Fruit fly (Drosophila melanogaster): ENCODE results near the gene a10.

Gene a10

DNA sequence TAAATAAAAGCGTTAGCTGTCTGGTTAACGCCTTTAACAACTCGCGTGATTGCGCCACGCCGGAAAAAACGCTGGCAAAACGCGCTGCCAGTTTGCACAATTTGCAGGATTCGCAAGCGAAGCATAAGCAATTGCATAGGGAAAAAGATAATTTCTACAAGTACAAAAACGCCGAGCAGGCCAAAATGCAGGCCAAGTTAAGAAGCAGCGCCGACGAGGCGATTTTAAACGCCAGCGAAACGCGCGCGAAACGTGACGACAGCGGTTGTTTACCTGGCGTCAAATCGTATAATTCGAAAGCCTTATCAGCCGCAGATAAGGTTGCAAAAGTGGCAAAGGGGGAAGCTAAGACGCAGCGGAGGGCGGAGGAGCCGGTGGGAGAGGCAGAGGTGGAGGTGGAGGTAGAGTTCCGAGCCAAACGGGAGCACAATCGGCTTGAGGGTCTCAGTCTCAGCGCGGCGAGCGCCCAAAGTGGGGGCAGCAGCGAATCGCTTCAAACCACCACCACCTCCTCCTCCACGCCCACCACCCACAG is 42.4 kb downstream of the a10 start:
- TF ChIP-seq Myc (optimal IDR thresholded peaks at IDR 0.05) = no peak
- no peak for TF ChIP-seq h (optimal IDR thresholded peaks at IDR 0.05)
- no peak for TF ChIP-seq insv (optimal IDR thresholded peaks at IDR 0.05)
- TF ChIP-seq ttk (optimal IDR thresholded peaks at IDR 0.05) = no peak
- no peak for TF ChIP-seq Sin3A (optimal IDR thresholded peaks at IDR 0.05)
- no peak for TF ChIP-seq psq (optimal IDR thresholded peaks at IDR 0.05)

DNA sequence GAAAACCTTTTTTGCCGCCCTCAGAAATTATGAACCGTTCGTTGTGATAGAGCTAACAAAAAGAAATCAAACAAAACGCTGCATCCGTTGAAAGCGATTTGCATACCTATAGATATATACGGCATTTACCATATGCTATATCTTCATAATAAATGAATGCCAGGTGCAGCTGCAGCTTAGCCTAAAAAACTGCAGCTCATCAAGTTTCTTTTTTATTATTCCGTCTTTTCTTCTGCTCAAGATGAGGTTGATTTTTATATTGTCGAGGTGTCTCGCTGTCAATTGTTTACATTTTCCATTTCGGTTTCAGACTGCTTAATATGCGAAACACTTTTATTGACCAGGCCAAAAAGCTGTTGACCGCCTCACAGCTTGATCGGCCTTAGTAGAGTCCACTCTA is 45.1 kb downstream of the a10 start:
- TF ChIP-seq Myc (optimal IDR thresholded peaks at IDR 0.05) (no peak), Sin3A (optimal IDR thresholded peaks at IDR 0.05) (no peak), h (optimal IDR thresholded peaks at IDR 0.05) (no peak)

dm6 chr3L:16977311-16977710 is 46.2 kb downstream of the a10 start:
- TF ChIP-seq ttk (optimal IDR thresholded peaks at IDR 0.05) = no peak
- TF ChIP-seq insv (optimal IDR thresholded peaks at IDR 0.05) = no peak
- TF ChIP-seq Myc (optimal IDR thresholded peaks at IDR 0.05) = no peak
- no peak for TF ChIP-seq psq (optimal IDR thresholded peaks at IDR 0.05)

DNA sequence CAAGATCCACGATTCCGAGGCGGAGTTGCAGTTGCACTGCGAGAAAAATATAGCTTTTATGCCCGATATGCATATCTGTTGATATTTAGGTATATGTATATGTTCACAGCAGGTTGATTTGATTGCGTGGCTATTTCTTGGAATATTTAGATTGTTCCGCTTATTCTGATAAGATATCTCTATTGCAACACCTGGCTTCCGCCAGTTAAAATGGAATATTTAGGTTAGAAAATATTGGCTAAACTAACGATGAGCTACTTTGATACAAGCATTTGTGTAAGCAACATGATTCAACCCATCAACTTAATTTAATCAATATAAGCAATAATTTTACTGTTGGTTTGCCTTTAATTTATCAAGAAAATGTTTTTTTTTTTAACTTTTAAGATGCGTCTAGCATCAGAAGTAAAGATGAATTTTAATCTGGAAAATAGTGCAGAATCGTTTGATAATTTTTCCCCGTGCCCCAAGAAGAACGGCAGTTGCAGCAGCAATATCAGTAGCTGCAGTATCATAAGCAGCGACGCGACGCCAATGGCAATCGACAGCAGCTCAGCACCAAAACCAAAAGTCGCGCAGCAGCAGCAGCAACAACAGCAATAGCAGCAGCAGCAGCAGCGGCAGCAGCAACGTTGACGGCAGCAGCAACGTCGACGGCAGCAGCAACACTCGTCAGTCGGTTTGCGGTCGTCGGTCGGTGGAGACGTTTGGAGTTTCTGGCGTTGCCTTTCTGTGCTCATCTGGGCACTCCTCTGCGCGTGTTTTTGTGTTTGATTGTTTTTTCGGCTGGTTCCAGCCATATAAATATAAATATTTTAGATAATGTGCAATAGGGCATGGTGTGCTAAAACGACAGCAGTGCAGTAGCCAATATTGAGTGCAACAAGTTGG is 47.7 kb downstream of the a10 start:
- TF ChIP-seq Sin3A (optimal IDR thresholded peaks at IDR 0.05) = no peak
- TF ChIP-seq psq (optimal IDR thresholded peaks at IDR 0.05) = no peak
- TF ChIP-seq h (optimal IDR thresholded peaks at IDR 0.05) = no peak
- no peak for TF ChIP-seq insv (optimal IDR thresholded peaks at IDR 0.05)
- no peak for TF ChIP-seq ttk (optimal IDR thresholded peaks at IDR 0.05)
- no peak for TF ChIP-seq Myc (optimal IDR thresholded peaks at IDR 0.05)

dm6 chr3L:16974645-16975151 is 48.8 kb downstream of the a10 start:
- TF ChIP-seq Sin3A (optimal IDR thresholded peaks at IDR 0.05) (no peak), ttk (optimal IDR thresholded peaks at IDR 0.05) (no peak), psq (optimal IDR thresholded peaks at IDR 0.05) (no peak), insv (optimal IDR thresholded peaks at IDR 0.05) (no peak), Myc (optimal IDR thresholded peaks at IDR 0.05) (no peak)
